Worm (Caenorhabditis elegans) whole organism, L3 larva: ENCODE data around the gene cwn-1.

Source experiments
- ZK546.5 ChIP-seq: sonication (generic microtip); optimal IDR thresholded peaks from 2 replicates; lab custom pipeline; 2017; ENCODE audit warnings: missing biosample characterization, missing genetic modification characterization
- aly-2 ChIP-seq: fragments of 150-350 bp; optimal IDR thresholded peaks from 2 replicates; lab custom pipeline; 2014; ENCODE audit warnings: missing biosample characterization, missing genetic modification characterization
- ama-1 ChIP-seq: fragments of 150-350 bp; optimal IDR thresholded peaks from 2 replicates; lab custom pipeline; 2018
- ceh-16 ChIP-seq: sonication (generic microtip); optimal IDR thresholded peaks from 2 replicates; lab custom pipeline; 2017; ENCODE audit warnings: missing biosample characterization, missing genetic modification characterization
- ceh-28 ChIP-seq: fragments of 150-350 bp; optimal IDR thresholded peaks from 2 replicates; lab custom pipeline; 2014; ENCODE audit warnings: missing biosample characterization, missing genetic modification reagents, missing genetic modification characterization
- ceh-82 ChIP-seq: fragments of 150-350 bp; optimal IDR thresholded peaks from 2 replicates; lab custom pipeline; 2014; ENCODE audit warnings: missing biosample characterization, missing genetic modification characterization
- ceh-9 ChIP-seq: sonication (generic microtip); optimal IDR thresholded peaks from 2 replicates; lab custom pipeline; 2018; ENCODE audit warnings: missing biosample characterization, missing genetic modification characterization
- egl-27 ChIP-seq: sonication (generic microtip); optimal IDR thresholded peaks from 4 replicates; lab custom pipeline; 2017; ENCODE audit warnings: missing biosample characterization, missing genetic modification reagents, missing genetic modification characterization
- egl-5 ChIP-seq: fragments of 150-350 bp; optimal IDR thresholded peaks from 2 replicates; lab custom pipeline; 2017; ENCODE audit warnings: missing biosample characterization, missing genetic modification reagents, missing genetic modification characterization, inconsistent platforms
- elt-1 ChIP-seq: fragments of 150-350 bp; optimal IDR thresholded peaks from 2 replicates; lab custom pipeline; 2014; ENCODE audit warnings: missing biosample characterization, missing genetic modification characterization
- elt-2 ChIP-seq: sonication (generic microtip); optimal IDR thresholded peaks from 2 replicates; lab custom pipeline; 2016; ENCODE audit warnings: missing genetic modification reagents, mild to moderate bottlenecking, missing genetic modification characterization, missing compliant biosample characterization
- elt-3 ChIP-seq, 3 experiments: fragments of 150-350 bp in 1 of 3; sonication (generic microtip) in 2 of 3; optimal IDR thresholded peaks; 2 replicates in 2 of 3; 4 replicates in 1 of 3; lab custom pipeline; 2014 to 2017; ENCODE audit warnings: missing biosample characterization in 3 of 3, missing genetic modification characterization in 3 of 3
- fkh-10 ChIP-seq: sonication (generic microtip); optimal IDR thresholded peaks from 2 replicates; lab custom pipeline; 2017; ENCODE audit warnings: missing biosample characterization, missing genetic modification reagents, missing genetic modification characterization
- fkh-2 ChIP-seq: fragments of 150-350 bp; optimal IDR thresholded peaks from 2 replicates; lab custom pipeline; 2014; ENCODE audit warnings: missing biosample characterization, missing genetic modification reagents, missing genetic modification characterization
- hmg-11 ChIP-seq: sonication (generic microtip); optimal IDR thresholded peaks from 2 replicates; lab custom pipeline; 2016; ENCODE audit warnings: missing genetic modification characterization, missing compliant biosample characterization
- jun-1 ChIP-seq: fragments of 150-350 bp; optimal IDR thresholded peaks from 2 replicates; lab custom pipeline; 2014; ENCODE audit warnings: missing biosample characterization, missing genetic modification reagents, missing genetic modification characterization
- lin-15B ChIP-seq: fragments of 150-350 bp; optimal IDR thresholded peaks from 2 replicates; lab custom pipeline; 2014; ENCODE audit warnings: missing biosample characterization, missing genetic modification characterization
- lsy-12 ChIP-seq: sonication (generic microtip); optimal IDR thresholded peaks from 2 replicates; lab custom pipeline; 2016; ENCODE audit warnings: mild to moderate bottlenecking, missing genetic modification characterization, missing compliant biosample characterization
- mdl-1 ChIP-seq: fragments of 150-350 bp; optimal IDR thresholded peaks from 2 replicates; lab custom pipeline; 2014; ENCODE audit warnings: missing biosample characterization, missing genetic modification characterization
- mml-1 ChIP-seq: fragments of 150-350 bp; sonication (generic microtip); optimal IDR thresholded peaks from 3 replicates; lab custom pipeline; 2014; ENCODE audit warnings: missing biosample characterization, missing genetic modification characterization
- nhr-11 ChIP-seq: fragments of 150-350 bp; optimal IDR thresholded peaks from 2 replicates; lab custom pipeline; 2014; ENCODE audit warnings: missing biosample characterization, missing genetic modification characterization
- nhr-12 ChIP-seq: fragments of 150-350 bp; optimal IDR thresholded peaks from 2 replicates; lab custom pipeline; 2014; ENCODE audit warnings: missing biosample characterization, missing genetic modification characterization
- nhr-23 ChIP-seq: fragments of 150-350 bp; optimal IDR thresholded peaks from 2 replicates; lab custom pipeline; 2014; ENCODE audit warnings: missing biosample characterization, missing genetic modification reagents, missing genetic modification characterization
- nhr-237 ChIP-seq: fragments of 150-350 bp; optimal IDR thresholded peaks from 2 replicates; lab custom pipeline; 2014; ENCODE audit warnings: missing biosample characterization, missing genetic modification characterization
- nhr-25 ChIP-seq: sonication (generic microtip); optimal IDR thresholded peaks from 2 replicates; lab custom pipeline; 2017; ENCODE audit warnings: missing biosample characterization, missing genetic modification characterization
- nhr-28 ChIP-seq: fragments of 150-350 bp; optimal IDR thresholded peaks from 2 replicates; lab custom pipeline; 2014; ENCODE audit warnings: missing biosample characterization, missing genetic modification characterization
- nhr-43 ChIP-seq: sonication (generic microtip); optimal IDR thresholded peaks from 2 replicates; lab custom pipeline; 2016; ENCODE audit warnings: mild to moderate bottlenecking, missing genetic modification characterization, missing compliant biosample characterization; ENCODE audit not compliant: poor library complexity, severe bottlenecking
- nhr-67 ChIP-seq: fragments of 150-350 bp; optimal IDR thresholded peaks from 2 replicates; lab custom pipeline; 2014; ENCODE audit warnings: missing biosample characterization, missing genetic modification characterization
- nhr-77 ChIP-seq: fragments of 150-350 bp; optimal IDR thresholded peaks from 2 replicates; lab custom pipeline; 2014; ENCODE audit warnings: missing biosample characterization, missing genetic modification characterization
- pha-4 ChIP-seq: fragments of 150-350 bp; optimal IDR thresholded peaks from 2 replicates; lab custom pipeline; 2014; ENCODE audit warnings: missing biosample characterization, missing genetic modification reagents, missing genetic modification characterization
- pqm-1 ChIP-seq: fragments of 150-350 bp; optimal IDR thresholded peaks from 2 replicates; lab custom pipeline; 2017; ENCODE audit warnings: missing biosample characterization, missing genetic modification characterization, inconsistent platforms
- sea-2 ChIP-seq: fragments of 150-350 bp; sonication (generic microtip); optimal IDR thresholded peaks from 4 replicates; lab custom pipeline; 2014; ENCODE audit warnings: missing biosample characterization, missing genetic modification reagents, missing genetic modification characterization
- skn-1 ChIP-seq: fragments of 150-350 bp; optimal IDR thresholded peaks from 2 replicates; lab custom pipeline; 2014; ENCODE audit warnings: missing biosample characterization, missing genetic modification characterization
- snpc-4 ChIP-seq: fragments of 150-350 bp; optimal IDR thresholded peaks from 2 replicates; lab custom pipeline; 2014; ENCODE audit warnings: missing biosample characterization, missing genetic modification characterization
- unc-39 ChIP-seq: sonication (generic microtip); optimal IDR thresholded peaks from 4 replicates; lab custom pipeline; 2017; ENCODE audit warnings: missing biosample characterization, missing genetic modification characterization
- unc-62 ChIP-seq: fragments of 150-350 bp; sonication (generic microtip); optimal IDR thresholded peaks from 4 replicates; lab custom pipeline; 2014; ENCODE audit warnings: missing biosample characterization, missing genetic modification reagents, missing genetic modification characterization
- zag-1 ChIP-seq: fragments of 150-350 bp; optimal IDR thresholded peaks from 2 replicates; lab custom pipeline; 2014; ENCODE audit warnings: missing biosample characterization, missing genetic modification characterization
- ztf-11 ChIP-seq: fragments of 150-350 bp; optimal IDR thresholded peaks from 2 replicates; lab custom pipeline; 2014; ENCODE audit warnings: missing biosample characterization, missing genetic modification characterization
- ztf-4 ChIP-seq: fragments of 150-350 bp; optimal IDR thresholded peaks from 2 replicates; lab custom pipeline; 2014; ENCODE audit warnings: missing biosample characterization, missing genetic modification characterization

The cwn-1 gene

DNA sequence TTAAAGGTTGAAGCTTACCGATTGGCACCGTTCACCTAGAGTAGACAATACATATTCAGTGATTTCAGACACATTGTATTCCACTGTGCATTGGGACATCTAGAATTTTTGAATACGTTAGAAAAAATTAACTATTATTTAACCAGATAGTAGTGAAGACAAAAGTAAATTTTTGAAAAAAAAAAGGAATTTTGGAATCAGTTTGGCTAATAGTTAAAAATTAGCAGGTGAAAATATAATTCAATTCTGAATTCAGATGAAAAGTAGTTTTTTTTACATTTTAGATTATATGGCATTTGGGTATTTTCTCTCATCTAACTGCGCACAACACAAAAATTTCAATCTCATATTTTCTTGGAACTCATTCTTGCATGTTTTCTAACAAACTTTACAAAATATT lies 8.5 kb downstream of the cwn-1 start, which contains the start of gene nmur-2:
Gene nmur-2 (minus strand): TSS at position 101 of the 400 bp plus-strand sequence.
- TF ChIP-seq ztf-4 (tag; lab: Kevin White, UChicago) (no peak), lin-15B (tag; lab: Kevin White, UChicago) (no peak), jun-1 (tag; lab: Kevin White, UChicago) (no peak), nhr-11 (tag; lab: Kevin White, UChicago) (no peak), snpc-4 (tag; lab: Kevin White, UChicago) (no peak), mml-1 (tag; lab: Kevin White, UChicago) (no peak), pqm-1 (no peak), sea-2 (GFP tag; lab: Kevin White, UChicago) (no peak), nhr-28 (no peak), nhr-23 (tag; lab: Kevin White, UChicago) (no peak), elt-3 (tag; optimal IDR thresholded peaks at IDR 0.05; lab: Kevin White, UChicago) (no peak), nhr-25 (tag; lab: Kevin White, UChicago) (no peak), aly-2 (tag; lab: Kevin White, UChicago) (no peak), unc-39 (tag; lab: Kevin White, UChicago) (no peak), egl-27 (tag; lab: Kevin White, UChicago) (no peak)

DNA sequence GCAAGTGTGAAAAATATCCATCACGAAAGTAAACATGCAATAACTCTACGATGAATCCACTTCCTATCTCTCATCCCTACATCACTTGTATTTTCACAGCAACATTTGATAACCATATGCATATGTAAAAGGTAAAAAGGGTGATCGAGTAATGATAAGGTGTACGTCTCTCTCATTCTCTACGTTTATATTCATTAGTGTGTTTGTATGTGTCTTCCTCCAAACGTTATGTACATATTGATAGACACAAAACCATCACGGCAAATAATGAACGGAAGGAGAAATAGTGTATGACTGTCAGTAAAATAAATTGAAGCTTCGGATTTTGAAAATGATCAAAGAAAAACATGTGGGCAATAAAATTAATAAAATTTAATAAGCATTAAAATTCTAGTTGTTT lies 10.9 kb downstream of the cwn-1 start:
- TF ChIP-seq sea-2 (GFP tag; lab: Kevin White, UChicago): no peak
- TF ChIP-seq egl-5: no peak
- no peak for TF ChIP-seq nhr-237 (tag; lab: Kevin White, UChicago)
- no peak for TF ChIP-seq elt-3 (tag; optimal IDR thresholded peaks at IDR 0.05; lab: Kevin White, UChicago)
- TF ChIP-seq skn-1 (tag; lab: Kevin White, UChicago): peak; percentile 5
- peak; percentile 75 for TF ChIP-seq pha-4
- no peak for TF ChIP-seq hmg-11 (tag; lab: Kevin White, UChicago)
- peak; percentile 49 for TF ChIP-seq pqm-1
- TF ChIP-seq elt-2 (tag; lab: Kevin White, UChicago): peak; percentile 55
- TF ChIP-seq aly-2 (tag; lab: Kevin White, UChicago): no peak
- no peak for TF ChIP-seq nhr-43 (tag; lab: Kevin White, UChicago)

DNA sequence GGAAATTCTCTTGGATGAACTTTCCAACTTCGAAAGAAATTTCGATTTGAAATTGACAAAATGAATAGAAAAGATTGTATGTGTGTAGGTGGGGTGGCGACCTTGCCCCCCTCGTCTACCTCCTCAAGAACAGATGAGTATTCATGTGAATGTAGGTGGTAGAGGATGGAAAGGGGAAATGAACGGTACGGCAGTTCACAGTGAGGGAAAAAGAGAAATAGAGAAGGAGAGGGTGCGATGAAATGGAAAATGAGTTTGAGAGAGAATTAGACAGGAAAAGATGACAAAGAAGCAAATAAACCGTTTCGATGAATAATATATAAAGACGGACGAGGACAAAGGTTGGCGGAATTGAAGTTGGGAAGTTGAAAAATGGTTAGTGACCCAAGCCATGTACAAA lies 11.4 kb downstream of the cwn-1 start:
- TF ChIP-seq nhr-25 (tag; lab: Kevin White, UChicago) (peak; percentile 86), elt-3 (tag; optimal IDR thresholded peaks at IDR 0.05; lab: Kevin White, UChicago) (no peak), skn-1 (tag; lab: Kevin White, UChicago) (no peak), nhr-11 (tag; lab: Kevin White, UChicago) (no peak), ama-1 (lab: Kevin White, UChicago) (no peak), egl-5 (no peak), hmg-11 (tag; lab: Kevin White, UChicago) (peak; percentile 35), pha-4 (peak; percentile 26), ceh-9 (no peak)

DNA sequence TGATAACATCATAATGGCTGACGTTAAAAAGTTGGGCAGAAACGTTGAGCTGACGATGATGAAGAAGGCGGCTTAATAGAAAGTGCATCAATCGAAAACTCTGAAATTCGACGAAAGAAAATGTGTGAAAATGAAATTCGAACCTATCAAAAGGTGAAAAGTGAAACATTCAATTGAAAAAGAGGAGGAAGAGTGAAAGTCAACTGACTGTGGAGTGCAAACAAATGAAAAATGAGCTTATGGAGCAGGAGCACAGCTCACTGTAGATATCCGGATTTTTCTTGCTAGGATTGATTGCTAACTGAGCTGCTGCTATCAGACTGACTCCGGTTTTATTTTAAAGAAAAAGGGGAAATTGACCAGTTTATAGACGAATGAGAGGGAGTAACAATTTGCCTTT lies 12.3 kb downstream of the cwn-1 start, which contains the start of gene K10B4.3:
Gene K10B4.3 (minus strand): TSS at position 101 of the 400 bp plus-strand sequence.
- TF ChIP-seq zag-1 (tag; lab: Kevin White, UChicago) (no peak), nhr-77 (no peak), hmg-11 (tag; lab: Kevin White, UChicago) (no peak), ceh-28 (tag; lab: Kevin White, UChicago) (no peak), ceh-16 (tag; lab: Kevin White, UChicago) (no peak), ama-1 (lab: Kevin White, UChicago) (no peak), elt-1 (tag; lab: Kevin White, UChicago) (no peak), elt-3 (tag; optimal IDR thresholded peaks at IDR 0.05; lab: Kevin White, UChicago) (no peak), egl-27 (tag; lab: Kevin White, UChicago) (no peak), mdl-1 (no peak), unc-39 (tag; lab: Kevin White, UChicago) (no peak), ztf-11 (tag; lab: Kevin White, UChicago) (no peak), fkh-2 (tag; lab: Kevin White, UChicago) (no peak), unc-62 (GFP tag; lab: Kevin White, UChicago) (no peak), fkh-10 (GFP tag; lab: Kevin White, UChicago) (no peak)
- TF ChIP-seq, all 47 proteins: peak for 0

DNA sequence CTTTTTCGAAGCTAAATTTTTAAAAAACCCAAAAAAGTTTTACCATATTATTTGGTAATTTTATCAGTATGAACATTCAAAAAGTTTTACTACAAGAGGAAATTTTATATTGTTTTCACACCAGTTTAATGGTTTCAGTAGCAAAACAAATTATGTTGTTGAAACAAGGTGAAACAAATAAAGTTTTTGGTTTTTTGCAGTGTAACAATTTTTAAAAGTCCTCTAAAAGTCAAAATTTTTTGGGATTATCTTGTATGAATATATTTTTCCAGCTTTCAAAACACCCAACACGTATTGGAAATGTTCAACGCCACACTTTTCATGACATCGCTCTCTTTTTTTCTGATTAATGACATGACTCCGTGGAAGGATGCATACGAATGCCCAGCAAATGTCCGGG lies 16.5 kb downstream of the cwn-1 start, which contains the start of gene srt-54:
Gene srt-54 (plus strand): TSS at position 301 of the 400 bp plus-strand sequence.
- TF ChIP-seq fkh-2 (tag; lab: Kevin White, UChicago) (no peak), nhr-28 (no peak), nhr-67 (tag; lab: Kevin White, UChicago) (no peak), jun-1 (tag; lab: Kevin White, UChicago) (no peak), nhr-43 (tag; lab: Kevin White, UChicago) (no peak), nhr-237 (tag; lab: Kevin White, UChicago) (no peak), nhr-11 (tag; lab: Kevin White, UChicago) (no peak), unc-62 (GFP tag; lab: Kevin White, UChicago) (no peak), aly-2 (tag; lab: Kevin White, UChicago) (no peak), lsy-12 (no peak), nhr-23 (tag; lab: Kevin White, UChicago) (no peak), ZK546.5 (no peak), ceh-82 (tag; lab: Kevin White, UChicago) (no peak), nhr-77 (no peak), nhr-12 (tag; lab: Kevin White, UChicago) (no peak), hmg-11 (tag; lab: Kevin White, UChicago) (no peak), ztf-4 (tag; lab: Kevin White, UChicago) (no peak), mml-1 (tag; lab: Kevin White, UChicago) (no peak)
- TF ChIP-seq, all 47 proteins: peak for 0
